Worm (Caenorhabditis elegans): ENCODE results near the gene T01B7.5.
A peak's percentile ranks its signal among the peaks of the same experiment; 100 is the strongest.

Gene T01B7.5

DNA sequence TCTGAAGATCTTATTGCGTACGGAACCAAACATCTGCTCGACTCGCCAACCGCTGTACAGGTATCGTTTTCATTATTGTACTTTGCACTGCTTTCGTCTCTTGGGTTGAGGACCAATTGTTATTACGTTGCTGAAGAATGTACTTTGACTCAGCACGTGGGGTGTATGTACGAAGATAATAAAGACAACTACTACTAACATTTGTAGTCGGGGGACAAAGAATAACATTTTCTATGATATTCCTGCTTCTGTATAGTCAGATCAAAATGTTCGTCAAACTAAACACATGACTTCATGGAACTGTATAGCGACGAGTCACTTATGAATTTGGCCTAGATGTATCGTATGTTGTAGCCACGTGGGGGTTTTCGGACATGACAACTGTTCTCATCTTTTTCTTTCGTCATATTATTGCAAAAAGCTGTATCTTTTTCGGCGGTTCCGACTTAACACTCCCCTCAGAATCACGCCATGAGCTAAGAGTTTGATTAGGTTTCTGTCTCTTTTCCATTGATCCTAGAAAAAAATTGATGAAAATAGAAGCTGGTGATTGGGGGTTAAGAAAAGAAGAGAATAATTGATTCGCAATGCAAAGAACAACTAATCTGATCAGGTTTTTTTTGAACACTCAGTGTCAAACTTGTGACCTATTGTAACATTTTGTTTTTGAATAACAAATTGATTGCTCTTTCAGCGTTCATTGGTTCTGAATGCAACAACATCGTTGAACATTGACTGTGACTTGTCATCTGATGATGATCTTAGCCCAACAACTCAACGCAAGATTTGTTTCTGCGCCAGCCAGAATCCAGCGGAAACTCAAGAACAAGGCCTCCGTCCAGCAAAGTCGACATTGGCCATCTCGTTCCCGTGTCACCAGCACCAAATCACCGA is 28.2 kb downstream of the T01B7.5 start:
- TF ChIP-seq daf-12 (tag; optimal IDR thresholded peaks at IDR 0.05) (no peak), elt-3 (tag; optimal IDR thresholded peaks at IDR 0.05) (no peak), snpc-4 (tag; optimal IDR thresholded peaks at IDR 0.05) (no peak), ceh-16 (tag; optimal IDR thresholded peaks at IDR 0.05) (no peak), nfya-1 (tag; optimal IDR thresholded peaks at IDR 0.05; ENCODE audit: insufficient read depth) (peak; percentile 37), nhr-25 (tag; optimal IDR thresholded peaks at IDR 0.05) (peak; percentile 85), elt-1 (tag; optimal IDR thresholded peaks at IDR 0.05) (no peak), aly-2 (tag; optimal IDR thresholded peaks at IDR 0.05) (no peak), fkh-2 (tag; optimal IDR thresholded peaks at IDR 0.05) (no peak), tbx-2 (tag; optimal IDR thresholded peaks at IDR 0.05) (no peak), unc-62 (GFP tag; optimal IDR thresholded peaks at IDR 0.05) (no peak), ceh-9 (tag; optimal IDR thresholded peaks at IDR 0.05) (no peak), lin-15B (tag; optimal IDR thresholded peaks at IDR 0.05) (no peak), fkh-10 (GFP tag; optimal IDR thresholded peaks at IDR 0.05) (no peak), pha-4 (tag; optimal IDR thresholded peaks at IDR 0.05) (peak; percentile 41), nhr-23 (tag; optimal IDR thresholded peaks at IDR 0.05) (peak; percentile 67), elt-2 (tag; optimal IDR thresholded peaks at IDR 0.05) (peak; percentile 24), mml-1 (tag; optimal IDR thresholded peaks at IDR 0.05) (no peak), R02D3.7 (tag; optimal IDR thresholded peaks at IDR 0.05) (no peak), nhr-28 (tag; optimal IDR thresholded peaks at IDR 0.05) (no peak), zag-1 (tag; optimal IDR thresholded peaks at IDR 0.05) (no peak), ztf-4 (tag; optimal IDR thresholded peaks at IDR 0.05) (peak; percentile 4), ztf-11 (tag; optimal IDR thresholded peaks at IDR 0.05) (no peak), lin-39 (tag; optimal IDR thresholded peaks at IDR 0.05) (peak; percentile 47), lsy-12 (tag; optimal IDR thresholded peaks at IDR 0.05) (no peak), ZK546.5 (tag; optimal IDR thresholded peaks at IDR 0.05) (no peak), nhr-12 (tag; optimal IDR thresholded peaks at IDR 0.05) (no peak), nhr-43 (tag; optimal IDR thresholded peaks at IDR 0.05; ENCODE audit: poor library complexity, severe bottlenecking) (peak; percentile 36), ceh-28 (tag; optimal IDR thresholded peaks at IDR 0.05) (no peak), nhr-11 (tag; optimal IDR thresholded peaks at IDR 0.05) (no peak), eor-1 (tag; optimal IDR thresholded peaks at IDR 0.05) (no peak), ceh-82 (tag; optimal IDR thresholded peaks at IDR 0.05) (no peak), nhr-77 (tag; optimal IDR thresholded peaks at IDR 0.05) (no peak), mdl-1 (tag; optimal IDR thresholded peaks at IDR 0.05) (peak; percentile 14), nhr-67 (tag; optimal IDR thresholded peaks at IDR 0.05) (no peak), pqm-1 (tag; optimal IDR thresholded peaks at IDR 0.05) (peak; percentile 3), nhr-237 (tag; optimal IDR thresholded peaks at IDR 0.05) (no peak), egl-5 (tag; optimal IDR thresholded peaks at IDR 0.05) (no peak), egl-27 (tag; optimal IDR thresholded peaks at IDR 0.05) (no peak), unc-39 (tag; optimal IDR thresholded peaks at IDR 0.05) (no peak), sea-2 (GFP tag; optimal IDR thresholded peaks at IDR 0.05) (no peak), nhr-76 (tag; optimal IDR thresholded peaks at IDR 0.05) (no peak), fos-1 (tag; optimal IDR thresholded peaks at IDR 0.05) (no peak), ama-1 (optimal IDR thresholded peaks at IDR 0.05) (peak; percentile 96), hmg-11 (tag; optimal IDR thresholded peaks at IDR 0.05) (no peak), skn-1 (tag; optimal IDR thresholded peaks at IDR 0.05) (no peak), jun-1 (tag; optimal IDR thresholded peaks at IDR 0.05) (peak; percentile 20)
